Fruit fly (Drosophila melanogaster) whole organism, embryonic: ENCODE measurements around the gene CG12594.

Source experiments
- Awh ChIP-seq: fragments of 200-800 bp; sonication (Bioruptor generic); IDR thresholded peaks from 2 replicates; pipeline ENCODE4, ENCODE4 v1.3.6; 2022; ENCODE audit warnings: missing biosample characterization, missing genetic modification characterization
- CG13287 ChIP-seq: fragments of 200-800 bp; sonication (Bioruptor generic); IDR thresholded peaks from 2 replicates; pipeline ENCODE4 v1.3.6; 2022; ENCODE audit warnings: missing biosample characterization, missing genetic modification characterization; ENCODE audit not compliant: partially characterized antibody
- CG14710 ChIP-seq: fragments of 200-800 bp; sonication (Bioruptor generic); optimal IDR thresholded peaks from 3 replicates; lab custom pipeline; 2019; ENCODE audit warnings: missing biosample characterization, mild to moderate bottlenecking, missing genetic modification characterization, moderate library complexity
- CG14860 ChIP-seq: fragments of 200-800 bp; sonication (Bioruptor generic); IDR thresholded peaks from 3 replicates; pipeline ENCODE4 v1.3.6; 2022; ENCODE audit warnings: missing biosample characterization, missing genetic modification characterization; ENCODE audit not compliant: partially characterized antibody
- CG15514 ChIP-seq: fragments of 200-800 bp; sonication (Bioruptor generic); optimal IDR thresholded peaks from 3 replicates; lab custom pipeline; 2017; ENCODE audit warnings: missing biosample characterization, missing genetic modification characterization, mild to moderate bottlenecking, moderate library complexity, missing genetic modification reagents
- CG1603 ChIP-seq: fragments of 200-800 bp; sonication (Bioruptor generic); optimal IDR thresholded peaks from 2 replicates; lab custom pipeline; 2019; ENCODE audit warnings: missing biosample characterization, mild to moderate bottlenecking, missing genetic modification characterization, moderate library complexity
- CG16813 ChIP-seq: fragments of 200-800 bp; sonication (Bioruptor generic); IDR thresholded peaks from 3 replicates; pipeline ENCODE4 v1.3.6; 2022; ENCODE audit warnings: missing biosample characterization, missing genetic modification characterization; ENCODE audit not compliant: partially characterized antibody
- CG2116 ChIP-seq: fragments of 200-800 bp; sonication (Bioruptor generic); optimal IDR thresholded peaks from 3 replicates; lab custom pipeline; 2018; ENCODE audit warnings: missing biosample characterization, mild to moderate bottlenecking, missing genetic modification characterization
- CG2129 ChIP-seq: fragments of 200-800 bp; sonication (Bioruptor generic); IDR thresholded peaks from 2 replicates; pipeline ENCODE4 v1.3.6; 2022; ENCODE audit warnings: missing biosample characterization, missing genetic modification characterization; ENCODE audit not compliant: partially characterized antibody
- CG33213 ChIP-seq: fragments of 200-800 bp; sonication (Bioruptor generic); optimal IDR thresholded peaks from 3 replicates; lab custom pipeline; 2016; ENCODE audit warnings: missing biosample characterization, missing genetic modification characterization
- CG34224 ChIP-seq: fragments of 200-800 bp; sonication (Bioruptor generic); IDR thresholded peaks from 3 replicates; pipeline ENCODE4 v1.3.6; 2022; ENCODE audit warnings: missing biosample characterization, missing genetic modification characterization; ENCODE audit not compliant: partially characterized antibody
- CG3847 ChIP-seq: fragments of 200-800 bp; sonication (Bioruptor generic); IDR thresholded peaks from 2 replicates; pipeline ENCODE4 v1.3.6; 2022; ENCODE audit warnings: missing biosample characterization, missing genetic modification characterization
- CG6791 ChIP-seq: fragments of 200-800 bp; sonication (Bioruptor generic); IDR thresholded peaks from 3 replicates; pipeline ENCODE4 v1.3.6; 2022; ENCODE audit warnings: missing biosample characterization, missing genetic modification characterization; ENCODE audit not compliant: partially characterized antibody
- CG9797 ChIP-seq: fragments of 200-800 bp; sonication (Bioruptor generic); optimal IDR thresholded peaks from 3 replicates; lab custom pipeline; 2018; ENCODE audit warnings: missing biosample characterization, mild to moderate bottlenecking, missing genetic modification characterization
- CG9817 ChIP-seq: fragments of 200-800 bp; sonication (Bioruptor generic); optimal IDR thresholded peaks from 2 replicates; lab custom pipeline; 2018; ENCODE audit warnings: missing biosample characterization, mild to moderate bottlenecking, missing genetic modification characterization, moderate library complexity
- CG9932 ChIP-seq: fragments of 200-800 bp; sonication (Bioruptor generic); IDR thresholded peaks from 2 replicates; pipeline ENCODE4 v1.3.6; 2022; ENCODE audit warnings: missing biosample characterization, missing genetic modification characterization
- Dp ChIP-seq: fragments of 200-800 bp; sonication (Bioruptor generic); optimal IDR thresholded peaks from 2 replicates; lab custom pipeline; 2018; ENCODE audit warnings: missing biosample characterization, mild to moderate bottlenecking, missing genetic modification characterization, moderate library complexity
- Dref ChIP-seq: fragments of 200-800 bp; sonication (Bioruptor generic); IDR thresholded peaks from 2 replicates; pipeline ENCODE4 v1.3.6; 2022; ENCODE audit warnings: missing biosample characterization, missing genetic modification characterization
- Hr78 ChIP-seq, 2 experiments: fragments of 200-800 bp in 1 of 2; fragments of >200 bp in 1 of 2; sonication (Bioruptor generic) in 1 of 2; optimal IDR thresholded peaks; 2 replicates each; lab custom pipeline; 2017 to 2019; ENCODE audit warnings: missing biosample characterization in 2 of 2, missing genetic modification characterization in 2 of 2, mild to moderate bottlenecking in 1 of 2, moderate library complexity in 1 of 2
- MBD-R2 ChIP-seq: fragments of 200-800 bp; sonication (Bioruptor generic); IDR thresholded peaks from 2 replicates; pipeline ENCODE4 v1.3.6; 2022; ENCODE audit warnings: missing biosample characterization, missing genetic modification characterization
- Myb ChIP-seq: fragments of 200-800 bp; sonication (Bioruptor generic); optimal IDR thresholded peaks from 2 replicates; lab custom pipeline; 2016; ENCODE audit warnings: missing biosample characterization, missing genetic modification characterization
- Pdp1 ChIP-seq, 2 experiments: fragments of 200-800 bp; sonication (Bioruptor generic); optimal IDR thresholded peaks; 3 replicates each; lab custom pipeline; 2016; ENCODE audit warnings: missing biosample characterization in 2 of 2, missing genetic modification characterization in 2 of 2, mild to moderate bottlenecking in 1 of 2, moderate library complexity in 1 of 2
- Rfx ChIP-seq: fragments of 200-800 bp; sonication (Bioruptor generic); IDR thresholded peaks from 2 replicates; pipeline ENCODE4 v1.3.6; 2022; ENCODE audit warnings: missing biosample characterization, missing genetic modification characterization
- Scr ChIP-seq: fragments of 200-800 bp; sonication (Bioruptor generic); IDR thresholded peaks from 2 replicates; pipeline ENCODE4 v1.3.6; 2022; ENCODE audit warnings: missing biosample characterization, missing genetic modification characterization; ENCODE audit not compliant: partially characterized antibody
- Sin3A ChIP-seq: fragments of >200 bp; optimal IDR thresholded peaks from 2 replicates; lab custom pipeline; 2018
- amos ChIP-seq: fragments of 200-800 bp; sonication (Bioruptor generic); IDR thresholded peaks from 2 replicates; pipeline ENCODE4 v1.3.6; 2022; ENCODE audit warnings: missing biosample characterization, missing genetic modification characterization; ENCODE audit not compliant: partially characterized antibody
- ato ChIP-seq: fragments of 200-800 bp; sonication (Bioruptor generic); IDR thresholded peaks from 2 replicates; pipeline ENCODE4 v1.3.6; 2022; ENCODE audit warnings: missing biosample characterization, missing genetic modification characterization; ENCODE audit not compliant: partially characterized antibody
- bbx ChIP-seq: fragments of 200-800 bp; sonication (Bioruptor generic); IDR thresholded peaks from 2 replicates; pipeline ENCODE4 v1.3.6; 2022; ENCODE audit warnings: missing biosample characterization, missing genetic modification characterization; ENCODE audit not compliant: partially characterized antibody
- cas ChIP-seq: fragments of 200-800 bp; sonication (Bioruptor generic); IDR thresholded peaks from 2 replicates; pipeline ENCODE4 v1.3.6; 2022; ENCODE audit warnings: missing biosample characterization, missing genetic modification characterization
- caup ChIP-seq: fragments of 200-800 bp; sonication (Bioruptor generic); optimal IDR thresholded peaks from 3 replicates; lab custom pipeline; 2017; ENCODE audit warnings: missing biosample characterization, mild to moderate bottlenecking, missing genetic modification characterization, moderate library complexity; ENCODE audit not compliant: severe bottlenecking
- crol ChIP-seq: fragments of 200-800 bp; sonication (Bioruptor generic); IDR thresholded peaks from 2 replicates; pipeline ENCODE4 v1.3.6; 2022; ENCODE audit warnings: missing biosample characterization, missing genetic modification characterization
- inv ChIP-seq: fragments of 200-800 bp; sonication (Bioruptor generic); IDR thresholded peaks from 2 replicates; pipeline ENCODE4 v1.3.6; 2022; ENCODE audit warnings: missing biosample characterization, missing genetic modification characterization; ENCODE audit not compliant: partially characterized antibody
- knrl ChIP-seq: fragments of 200-800 bp; sonication (Bioruptor generic); IDR thresholded peaks from 3 replicates; pipeline ENCODE4 v1.3.6; 2022; ENCODE audit warnings: missing biosample characterization, missing genetic modification characterization; ENCODE audit not compliant: partially characterized antibody
- mam ChIP-seq: fragments of 200-800 bp; sonication (Bioruptor generic); optimal IDR thresholded peaks from 3 replicates; lab custom pipeline; 2016; ENCODE audit warnings: missing biosample characterization, missing genetic modification characterization
- mld ChIP-seq: fragments of 200-800 bp; sonication (Bioruptor generic); IDR thresholded peaks from 3 replicates; pipeline ENCODE4 v1.3.6; 2022; ENCODE audit warnings: missing biosample characterization, missing genetic modification characterization; ENCODE audit not compliant: partially characterized antibody
- nerfin-2 ChIP-seq: fragments of 200-800 bp; sonication (Bioruptor generic); IDR thresholded peaks from 2 replicates; pipeline ENCODE4 v1.3.6; 2022; ENCODE audit warnings: missing biosample characterization, missing genetic modification characterization; ENCODE audit not compliant: partially characterized antibody
- phol ChIP-seq: fragments of 200-800 bp; sonication (Bioruptor generic); optimal IDR thresholded peaks from 3 replicates; lab custom pipeline; 2018; ENCODE audit warnings: missing biosample characterization, mild to moderate bottlenecking, missing genetic modification characterization, moderate library complexity
- pzg ChIP-seq: fragments of 200-800 bp; sonication (Bioruptor generic); optimal IDR thresholded peaks from 3 replicates; lab custom pipeline; 2018; ENCODE audit warnings: missing biosample characterization, mild to moderate bottlenecking, missing genetic modification characterization, moderate library complexity
- slbo ChIP-seq: fragments of 200-800 bp; sonication (Bioruptor generic); IDR thresholded peaks from 2 replicates; pipeline ENCODE4 v1.3.6; 2022; ENCODE audit warnings: missing biosample characterization, missing genetic modification characterization
- tna ChIP-seq: fragments of 200-800 bp; sonication (Bioruptor generic); IDR thresholded peaks from 2 replicates; pipeline ENCODE4 v1.3.6; 2022; ENCODE audit warnings: missing biosample characterization, missing genetic modification characterization; ENCODE audit not compliant: partially characterized antibody
- unc-4 ChIP-seq: fragments of 200-800 bp; sonication (Bioruptor generic); IDR thresholded peaks from 2 replicates; pipeline ENCODE4 v1.3.6; 2022; ENCODE audit warnings: missing biosample characterization, missing genetic modification characterization; ENCODE audit not compliant: partially characterized antibody
- unpg ChIP-seq: fragments of 200-800 bp; sonication (Bioruptor generic); optimal IDR thresholded peaks from 3 replicates; lab custom pipeline; 2018; ENCODE audit warnings: missing biosample characterization, mild to moderate bottlenecking, missing genetic modification characterization, moderate library complexity
- vnd ChIP-seq: fragments of 200-800 bp; sonication (Bioruptor generic); IDR thresholded peaks from 3 replicates; pipeline ENCODE4 v1.3.6; 2022; ENCODE audit warnings: missing biosample characterization, missing genetic modification characterization; ENCODE audit not compliant: partially characterized antibody
- zen2 ChIP-seq: fragments of 200-800 bp; sonication (Bioruptor generic); IDR thresholded peaks from 3 replicates; pipeline ENCODE4 v1.3.6; 2022; ENCODE audit warnings: missing biosample characterization, missing genetic modification characterization; ENCODE audit not compliant: partially characterized antibody

Gene CG12594

DNA sequence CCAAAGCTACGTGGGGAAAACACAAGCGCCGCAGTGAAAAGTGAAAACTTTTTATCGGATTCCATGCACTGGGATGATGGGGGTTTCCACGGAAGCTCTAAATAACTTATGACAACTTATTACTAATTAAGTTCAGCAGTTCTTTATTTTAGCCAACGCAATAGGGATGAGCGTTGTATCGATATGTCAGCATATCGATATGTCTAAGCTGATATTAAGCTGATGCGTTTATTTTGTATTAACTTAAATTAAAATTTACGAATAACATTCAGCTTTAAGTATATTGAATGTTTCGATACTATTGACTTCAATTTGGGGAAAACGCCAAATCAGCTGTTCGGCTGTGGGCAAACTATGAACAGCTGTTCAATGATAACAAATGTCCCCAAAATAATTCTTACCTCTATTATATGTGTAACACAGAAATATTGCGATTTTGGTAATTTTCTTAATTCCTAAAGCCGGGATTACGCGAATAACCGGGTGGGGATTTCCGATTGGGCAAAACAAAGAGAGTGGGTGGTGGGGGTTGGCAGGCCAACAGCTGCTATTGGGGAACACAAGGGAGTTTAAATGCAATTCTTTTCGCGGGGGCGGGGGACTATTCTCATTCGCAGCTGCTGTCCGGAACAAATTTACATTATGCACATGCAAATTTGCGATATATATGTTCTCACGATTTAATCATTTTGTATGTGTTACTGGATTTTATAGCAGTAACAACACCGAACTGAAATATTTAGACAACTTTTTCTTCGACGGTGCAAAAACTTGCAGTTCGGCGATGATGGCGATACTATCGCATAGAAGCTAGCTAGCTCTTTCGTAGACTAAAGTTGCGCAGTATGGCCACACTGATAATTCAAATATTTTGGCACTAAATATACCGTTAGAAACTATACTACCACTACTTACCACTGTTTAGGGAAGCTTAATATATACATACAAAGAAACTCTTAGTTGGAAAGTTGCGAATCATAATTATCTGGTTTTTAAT, 28.1 kb downstream of the CG12594 start, which contains the start of gene CG6923 (continued):
- TF ChIP-seq pzg (peak; percentile 78), mam (GFP tag; lab: Kevin White, UChicago) (peak; percentile 20), CG13287 (GFP tag; lab: Robert Waterston, UW) (peak; percentile 79), Hr78 (GFP tag; optimal IDR thresholded peaks at IDR 0.05; lab: Kevin White, UChicago) (no peak), cas (GFP tag; lab: Robert Waterston, UW) (no peak), CG9932 (GFP tag; lab: Robert Waterston, UW) (0 out of 2 replicates have a peak, but pooled peaks have one; percentile 10), CG1603 (tag; lab: Kevin White, UChicago) (peak; percentile 70), knrl (GFP tag; lab: Robert Waterston, UW) (peak; percentile 90), Dp (GFP tag; lab: Kevin White, UChicago) (peak; percentile 80), slbo (peak; percentile 25; the same call in 1 of the 2 replicates), tna (GFP tag; lab: Robert Waterston, UW) (peak; percentile 80), CG14860 (GFP tag; lab: Robert Waterston, UW) (peak; percentile 79), CG2116 (GFP tag; lab: Kevin White, UChicago) (peak; percentile 19), Rfx (GFP tag; lab: Robert Waterston, UW) (0 out of 2 replicates have a peak, but pooled peaks have one; percentile 34), MBD-R2 (peak; percentile 32; the same call in 1 of the 2 replicates), zen2 (peak; percentile 82), mld (GFP tag; lab: Robert Waterston, UW) (peak; percentile 84; the same call in 2 of the 3 replicates), Scr (GFP tag; lab: Robert Waterston, UW) (peak; percentile 87), CG9797 (GFP tag; lab: Kevin White, UChicago) (peak; percentile 76), CG6791 (GFP tag; lab: Robert Waterston, UW) (peak; percentile 92), unc-4 (GFP tag; lab: Robert Waterston, UW) (peak; percentile 81), caup (no peak), Sin3A (lab: Kevin White, UChicago) (peak; percentile 66), crol (GFP tag; lab: Robert Waterston, UW) (peak; percentile 73), ato (GFP tag; lab: Robert Waterston, UW) (peak; percentile 62), CG3847 (GFP tag; lab: Robert Waterston, UW) (peak; percentile 25; the same call in 1 of the 2 replicates), Awh (no peak), inv (GFP tag; lab: Robert Waterston, UW) (peak; percentile 88), CG34224 (GFP tag; lab: Robert Waterston, UW) (peak; percentile 74), CG14710 (tag; lab: Kevin White, UChicago) (peak; percentile 21), CG9817 (no peak), bbx (GFP tag; lab: Robert Waterston, UW) (peak; percentile 89), amos (GFP tag; lab: Robert Waterston, UW) (peak; percentile 93), CG16813 (GFP tag; lab: Robert Waterston, UW) (peak; percentile 86), Dref (GFP tag; lab: Robert Waterston, UW) (peak; percentile 62), unpg (GFP tag; lab: Kevin White, UChicago) (no peak), CG33213 (GFP tag; lab: Kevin White, UChicago) (peak; percentile 0), CG2129 (GFP tag; lab: Robert Waterston, UW) (peak; percentile 81), Myb (peak; percentile 92), nerfin-2 (peak; percentile 75), CG15514 (peak; percentile 69), phol (peak; percentile 23), Pdp1 (GFP tag; optimal IDR thresholded peaks at IDR 0.05; lab: Kevin White, UChicago) (no peak), vnd (GFP tag; lab: Robert Waterston, UW) (peak; percentile 85)
